Fruit fly (Drosophila melanogaster) whole organism, embryonic: ENCODE results near the gene mwh.

Experiments used
- ATbp ChIP-seq: fragments of 200-800 bp; sonication (Bioruptor generic); optimal IDR thresholded peaks from 2 replicates; lab custom pipeline; 2017; ENCODE audit warnings: missing biosample characterization, mild to moderate bottlenecking, missing genetic modification characterization, missing genetic modification reagents
- BEAF-32 ChIP-seq: fragments of 200-800 bp; sonication (Bioruptor generic); optimal IDR thresholded peaks from 3 replicates; lab custom pipeline; 2017; ENCODE audit warnings: missing biosample characterization, missing genetic modification characterization, mild to moderate bottlenecking, moderate library complexity, missing genetic modification reagents
- BtbVII ChIP-seq: fragments of 200-800 bp; sonication (Bioruptor generic); optimal IDR thresholded peaks from 3 replicates; lab custom pipeline; 2017; ENCODE audit warnings: missing biosample characterization, mild to moderate bottlenecking, missing genetic modification characterization
- CG10431 ChIP-seq: fragments of 200-800 bp; sonication (Bioruptor generic); optimal IDR thresholded peaks from 3 replicates; lab custom pipeline; 2018; ENCODE audit warnings: missing biosample characterization, mild to moderate bottlenecking, missing genetic modification characterization
- CG10543 ChIP-seq: fragments of 200-800 bp; sonication (Bioruptor generic); optimal IDR thresholded peaks from 3 replicates; lab custom pipeline; 2017; ENCODE audit warnings: missing biosample characterization, mild to moderate bottlenecking, missing genetic modification characterization, moderate library complexity
- CG11504 ChIP-seq: fragments of 200-800 bp; sonication (Bioruptor generic); optimal IDR thresholded peaks from 3 replicates; lab custom pipeline; 2019; ENCODE audit warnings: missing biosample characterization, mild to moderate bottlenecking, missing genetic modification characterization, moderate library complexity
- CG15514 ChIP-seq: fragments of 200-800 bp; sonication (Bioruptor generic); optimal IDR thresholded peaks from 3 replicates; lab custom pipeline; 2017; ENCODE audit warnings: missing biosample characterization, missing genetic modification characterization, mild to moderate bottlenecking, moderate library complexity, missing genetic modification reagents
- CG17802 ChIP-seq: fragments of 200-800 bp; sonication (Bioruptor generic); optimal IDR thresholded peaks from 2 replicates; lab custom pipeline; 2018; ENCODE audit warnings: missing biosample characterization, mild to moderate bottlenecking, missing genetic modification characterization, moderate library complexity
- CG18262 ChIP-seq: fragments of 200-800 bp; optimal IDR thresholded peaks from 3 replicates; lab custom pipeline; 2019; ENCODE audit warnings: missing biosample characterization, mild to moderate bottlenecking, missing genetic modification characterization, moderate library complexity
- CG18764 ChIP-seq: fragments of 200-800 bp; sonication (Bioruptor generic); optimal IDR thresholded peaks from 3 replicates; lab custom pipeline; 2016; ENCODE audit warnings: missing biosample characterization, missing genetic modification characterization
- CG31388 ChIP-seq: fragments of 200-800 bp; sonication (Bioruptor generic); optimal IDR thresholded peaks from 2 replicates; lab custom pipeline; 2016; ENCODE audit warnings: missing biosample characterization, missing genetic modification characterization
- CG31441 ChIP-seq: fragments of 200-800 bp; sonication (Bioruptor generic); IDR thresholded peaks from 2 replicates; pipeline ENCODE4 v1.3.6; 2022; ENCODE audit warnings: missing biosample characterization, missing genetic modification characterization
- CG5180 ChIP-seq: fragments of 200-800 bp; sonication (Bioruptor generic); optimal IDR thresholded peaks from 3 replicates; lab custom pipeline; 2017; ENCODE audit warnings: missing biosample characterization, missing genetic modification characterization, mild to moderate bottlenecking, moderate library complexity, missing genetic modification reagents
- CG6254 ChIP-seq: fragments of 200-800 bp; sonication (Bioruptor generic); optimal IDR thresholded peaks from 3 replicates; lab custom pipeline; 2017; ENCODE audit warnings: mild to moderate bottlenecking, missing biosample characterization, missing genetic modification reagents, missing genetic modification characterization
- CG6683 ChIP-seq: fragments of 200-800 bp; sonication (Bioruptor generic); optimal IDR thresholded peaks from 2 replicates; lab custom pipeline; 2017; ENCODE audit warnings: missing biosample characterization, mild to moderate bottlenecking, missing genetic modification characterization, missing genetic modification reagents
- CG6813 ChIP-seq: fragments of 200-800 bp; sonication (Bioruptor generic); optimal IDR thresholded peaks from 2 replicates; lab custom pipeline; 2017; ENCODE audit warnings: missing biosample characterization, missing genetic modification characterization, mild to moderate bottlenecking, moderate library complexity, missing genetic modification reagents
- CG7372 ChIP-seq: fragments of 200-800 bp; sonication (Bioruptor generic); IDR thresholded peaks from 2 replicates; pipeline ENCODE4 v1.3.6; 2022; ENCODE audit warnings: missing biosample characterization, missing genetic modification characterization
- Camta ChIP-seq: fragments of 200-800 bp; sonication (Bioruptor generic); optimal IDR thresholded peaks from 2 replicates; lab custom pipeline; 2016; ENCODE audit warnings: missing biosample characterization, missing genetic modification characterization
- Dbx ChIP-seq: fragments of 200-800 bp; sonication (Bioruptor generic); IDR thresholded peaks from 3 replicates; pipeline ENCODE4 v1.3.6; 2022; ENCODE audit warnings: missing biosample characterization, missing genetic modification characterization
- Dip2 ChIP-seq: fragments of 200-800 bp; sonication (Bioruptor generic); IDR thresholded peaks from 2 replicates; pipeline ENCODE4 v1.3.6; 2022; ENCODE audit warnings: missing biosample characterization, missing genetic modification characterization
- Doc3 ChIP-seq: fragments of 200-800 bp; sonication (Bioruptor generic); IDR thresholded peaks from 3 replicates; pipeline ENCODE4 v1.3.6; 2022; ENCODE audit warnings: missing biosample characterization, missing genetic modification characterization; ENCODE audit not compliant: partially characterized antibody
- Gsc ChIP-seq: fragments of 200-800 bp; sonication (Bioruptor generic); IDR thresholded peaks from 2 replicates; pipeline ENCODE4 v1.3.6; 2022; ENCODE audit warnings: missing biosample characterization, missing genetic modification characterization
- Hmr ChIP-seq: fragments of 200-800 bp; sonication (Bioruptor generic); optimal IDR thresholded peaks from 3 replicates; lab custom pipeline; 2017; ENCODE audit warnings: mild to moderate bottlenecking, missing biosample characterization, missing genetic modification reagents, missing genetic modification characterization
- Lpt ChIP-seq: fragments of >200 bp; optimal IDR thresholded peaks from 2 replicates; lab custom pipeline; 2018; ENCODE audit warnings: missing biosample characterization, missing genetic modification characterization
- Med ChIP-seq: fragments of 200-800 bp; sonication (Bioruptor generic); peaks from one replicate; lab custom pipeline; 2016; ENCODE audit warnings: missing biosample characterization, missing genetic modification characterization, mild to moderate bottlenecking, inconsistent platforms, moderate library complexity
- NC2α ChIP-seq: fragments of 200-800 bp; sonication (Bioruptor generic); optimal IDR thresholded peaks from 2 replicates; lab custom pipeline; 2016; ENCODE audit warnings: missing biosample characterization, missing genetic modification characterization
- NfI ChIP-seq: fragments of 200-800 bp; sonication (Bioruptor generic); optimal IDR thresholded peaks from 3 replicates; lab custom pipeline; 2018; ENCODE audit warnings: missing biosample characterization, mild to moderate bottlenecking, missing genetic modification characterization, moderate library complexity
- PHDP ChIP-seq: fragments of 200-800 bp; sonication (Bioruptor generic); optimal IDR thresholded peaks from 3 replicates; lab custom pipeline; 2018; ENCODE audit warnings: missing biosample characterization, mild to moderate bottlenecking, missing genetic modification characterization, moderate library complexity
- Pdp1 ChIP-seq, 2 experiments: fragments of 200-800 bp; sonication (Bioruptor generic); optimal IDR thresholded peaks; 3 replicates each; lab custom pipeline; 2016; ENCODE audit warnings: missing biosample characterization in 2 of 2, missing genetic modification characterization in 2 of 2, mild to moderate bottlenecking in 1 of 2, moderate library complexity in 1 of 2
- Sox100B ChIP-seq: fragments of 200-800 bp; sonication (Bioruptor generic); optimal IDR thresholded peaks from 3 replicates; lab custom pipeline; 2018; ENCODE audit warnings: missing biosample characterization, mild to moderate bottlenecking, missing genetic modification characterization
- Spps ChIP-seq: fragments of 200-800 bp; sonication (Bioruptor generic); optimal IDR thresholded peaks from 2 replicates; lab custom pipeline; 2018; ENCODE audit warnings: missing biosample characterization, mild to moderate bottlenecking, missing genetic modification characterization
- az2 ChIP-seq: fragments of 200-800 bp; sonication (Bioruptor generic); optimal IDR thresholded peaks from 3 replicates; lab custom pipeline; 2016; ENCODE audit warnings: missing biosample characterization, missing genetic modification characterization
- bbx ChIP-seq: fragments of 200-800 bp; sonication (Bioruptor generic); IDR thresholded peaks from 2 replicates; pipeline ENCODE4 v1.3.6; 2022; ENCODE audit warnings: missing biosample characterization, missing genetic modification characterization; ENCODE audit not compliant: partially characterized antibody
- caup ChIP-seq: fragments of 200-800 bp; sonication (Bioruptor generic); optimal IDR thresholded peaks from 3 replicates; lab custom pipeline; 2017; ENCODE audit warnings: missing biosample characterization, mild to moderate bottlenecking, missing genetic modification characterization, moderate library complexity; ENCODE audit not compliant: severe bottlenecking
- chinmo ChIP-seq: fragments of 200-800 bp; sonication (Bioruptor generic); IDR thresholded peaks from 4 replicates; pipeline ENCODE4 v1.3.6; 2022; ENCODE audit warnings: missing biosample characterization, missing genetic modification characterization; ENCODE audit not compliant: partially characterized antibody
- ci ChIP-seq: fragments of 200-800 bp; sonication (Bioruptor generic); IDR thresholded peaks from 3 replicates; pipeline ENCODE4 v1.3.6; 2022; ENCODE audit warnings: missing biosample characterization, missing genetic modification characterization
- grn ChIP-seq: fragments of 200-800 bp; sonication (Bioruptor generic); optimal IDR thresholded peaks from 3 replicates; lab custom pipeline; 2017; ENCODE audit warnings: missing biosample characterization, missing genetic modification characterization
- hbn ChIP-seq: fragments of 200-800 bp; sonication (Bioruptor generic); IDR thresholded peaks from 2 replicates; pipeline ENCODE4 v1.3.6; 2022; ENCODE audit warnings: missing biosample characterization, missing genetic modification characterization; ENCODE audit not compliant: partially characterized antibody
- ind ChIP-seq: fragments of 200-800 bp; sonication (Bioruptor generic); optimal IDR thresholded peaks from 3 replicates; lab custom pipeline; 2016; ENCODE audit warnings: missing biosample characterization, missing genetic modification characterization
- nerfin-2 ChIP-seq: fragments of 200-800 bp; sonication (Bioruptor generic); IDR thresholded peaks from 2 replicates; pipeline ENCODE4 v1.3.6; 2022; ENCODE audit warnings: missing biosample characterization, missing genetic modification characterization; ENCODE audit not compliant: partially characterized antibody
- peb ChIP-seq: fragments of 200-800 bp; sonication (Bioruptor generic); IDR thresholded peaks from 2 replicates; pipeline ENCODE4 v1.3.6; 2022; ENCODE audit warnings: missing biosample characterization, missing genetic modification characterization
- pfk ChIP-seq: fragments of 200-800 bp; sonication (Bioruptor generic); optimal IDR thresholded peaks from 2 replicates; lab custom pipeline; 2018; ENCODE audit warnings: missing biosample characterization, mild to moderate bottlenecking, missing genetic modification characterization, moderate library complexity
- row ChIP-seq: fragments of 200-800 bp; sonication (Bioruptor generic); IDR thresholded peaks from 3 replicates; pipeline ENCODE4 v1.3.6; 2022; ENCODE audit warnings: missing biosample characterization, missing genetic modification characterization
- salm ChIP-seq: fragments of 200-800 bp; sonication (Bioruptor generic); optimal IDR thresholded peaks from 2 replicates; lab custom pipeline; 2018; ENCODE audit warnings: missing biosample characterization, mild to moderate bottlenecking, missing genetic modification characterization
- sd ChIP-seq: fragments of 200-800 bp; sonication (Bioruptor generic); optimal IDR thresholded peaks from 3 replicates; lab custom pipeline; 2018; ENCODE audit warnings: missing biosample characterization, mild to moderate bottlenecking, missing genetic modification characterization, moderate library complexity
- sug ChIP-seq: fragments of 200-800 bp; optimal IDR thresholded peaks from 2 replicates; lab custom pipeline; 2019; ENCODE audit warnings: missing biosample characterization, mild to moderate bottlenecking, missing genetic modification characterization, moderate library complexity
- tup ChIP-seq: fragments of 200-800 bp; sonication (Bioruptor generic); optimal IDR thresholded peaks from 2 replicates; lab custom pipeline; 2016; ENCODE audit warnings: missing biosample characterization, mild to moderate bottlenecking, missing genetic modification characterization, moderate library complexity
- vnd ChIP-seq: fragments of 200-800 bp; sonication (Bioruptor generic); IDR thresholded peaks from 3 replicates; pipeline ENCODE4 v1.3.6; 2022; ENCODE audit warnings: missing biosample characterization, missing genetic modification characterization; ENCODE audit not compliant: partially characterized antibody
- wor ChIP-seq: fragments of 200-800 bp; sonication (Bioruptor generic); IDR thresholded peaks from 2 replicates; pipeline ENCODE4 v1.3.6; 2022; ENCODE audit warnings: missing biosample characterization, missing genetic modification characterization

Gene mwh

dm6 chr3L:1169617-1170016 is 31.0 kb upstream of the mwh start:
- peak; percentile 4 for TF ChIP-seq BtbVII (GFP tag; lab: Kevin White, UChicago)
- TF ChIP-seq vnd (GFP tag; lab: Robert Waterston, UW), result no peak
- TF ChIP-seq salm, result peak; percentile 61
- TF ChIP-seq Camta, result no peak
- TF ChIP-seq ind (GFP tag; lab: Kevin White, UChicago), result no peak
- TF ChIP-seq BEAF-32 (GFP tag; lab: Kevin White, UChicago), result no peak
- no peak for TF ChIP-seq wor (GFP tag; lab: Robert Waterston, UW)
- no peak for TF ChIP-seq CG31388 (GFP tag; lab: Kevin White, UChicago)
- peak; percentile 3 for TF ChIP-seq Sox100B (GFP tag; lab: Kevin White, UChicago)
- 0 out of 4 replicates have a peak, but pooled peaks have one; percentile 32 for TF ChIP-seq chinmo (GFP tag; lab: Robert Waterston, UW)
- TF ChIP-seq Lpt, result no peak
- TF ChIP-seq ci, result 0 out of 3 replicates have a peak, but pooled peaks have one; percentile 28
- no peak for TF ChIP-seq az2 (GFP tag; lab: Kevin White, UChicago)
- no peak for TF ChIP-seq CG6683 (GFP tag; lab: Kevin White, UChicago)
- peak; percentile 39; the same call in 1 of the 2 replicates for TF ChIP-seq CG31441
- peak; percentile 5 for TF ChIP-seq caup (GFP tag; lab: Kevin White, UChicago)
- TF ChIP-seq Pdp1 (GFP tag; optimal IDR thresholded peaks at IDR 0.05; lab: Kevin White, UChicago), result peak in 1 of 2 experiments; percentile 54
- TF ChIP-seq sd (tag; lab: Kevin White, UChicago), result peak; percentile 1
- TF ChIP-seq CG6254 (GFP tag; lab: Kevin White, UChicago), result peak; percentile 50
- no peak for TF ChIP-seq peb (GFP tag; lab: Robert Waterston, UW)
- no peak for TF ChIP-seq pfk (GFP tag; lab: Kevin White, UChicago)
- TF ChIP-seq CG6813 (GFP tag; lab: Kevin White, UChicago), result peak; percentile 39
- TF ChIP-seq ATbp (GFP tag; lab: Kevin White, UChicago), result peak; percentile 19
- no peak for TF ChIP-seq Gsc (GFP tag; lab: Robert Waterston, UW)
- TF ChIP-seq PHDP (tag; lab: Kevin White, UChicago), result peak; percentile 55
- TF ChIP-seq NfI (GFP tag; lab: Kevin White, UChicago), result no peak
- peak; percentile 31 for TF ChIP-seq CG11504 (tag; lab: Kevin White, UChicago)
- TF ChIP-seq CG7372 (GFP tag; lab: Robert Waterston, UW), result no peak
- no peak for TF ChIP-seq hbn
- peak; percentile 28; the same call in 1 of the 3 replicates for TF ChIP-seq row (GFP tag; lab: Robert Waterston, UW)
- no peak for TF ChIP-seq Doc3 (GFP tag; lab: Robert Waterston, UW)
- no peak for TF ChIP-seq Spps (tag; lab: Kevin White, UChicago)
- no peak for TF ChIP-seq nerfin-2 (GFP tag; lab: Robert Waterston, UW)
- no peak for TF ChIP-seq CG18262 (tag; lab: Kevin White, UChicago)
- TF ChIP-seq CG10431, result peak; percentile 20
- no peak for TF ChIP-seq CG18764 (GFP tag; lab: Kevin White, UChicago)
- no peak for TF ChIP-seq CG17802 (tag; lab: Kevin White, UChicago)
- peak; percentile 55 for TF ChIP-seq sug
- no peak for TF ChIP-seq NC2α (GFP tag; lab: Kevin White, UChicago)
- no peak for TF ChIP-seq Dbx (GFP tag; lab: Robert Waterston, UW)
- peak; percentile 45 for TF ChIP-seq CG10543 (GFP tag; lab: Kevin White, UChicago)
- no peak for TF ChIP-seq Dip2 (GFP tag; lab: Robert Waterston, UW)
- TF ChIP-seq CG15514, result no peak
- peak; percentile 38 for TF ChIP-seq Med (GFP tag; lab: Kevin White, UChicago)
- TF ChIP-seq grn (GFP tag; lab: Kevin White, UChicago), result peak; percentile 65
- no peak for TF ChIP-seq tup (GFP tag; lab: Kevin White, UChicago)
- peak; percentile 32 for TF ChIP-seq Hmr (GFP tag; lab: Kevin White, UChicago)
- no peak for TF ChIP-seq bbx
- peak; percentile 0 for TF ChIP-seq CG5180 (GFP tag; lab: Kevin White, UChicago)
